Fruit fly (Drosophila melanogaster) whole organism, embryonic: Measurements from ENCODE around the gene CG15537.
A peak's percentile ranks its signal among the peaks of the same experiment; 100 is the strongest.

Source experiments
- B-H2 ChIP-seq: fragments of 200-800 bp; sonication (Bioruptor generic); optimal IDR thresholded peaks from 2 replicates; lab custom pipeline; 2018; ENCODE audit warnings: missing biosample characterization, mild to moderate bottlenecking, missing genetic modification characterization
- CG10366 ChIP-seq: fragments of 200-800 bp; sonication (Bioruptor generic); IDR thresholded peaks from 2 replicates; pipeline ENCODE4 v1.3.6; 2022; ENCODE audit warnings: missing biosample characterization, missing genetic modification characterization
- CG11093 ChIP-seq: fragments of 200-800 bp; sonication (Bioruptor generic); IDR thresholded peaks from 3 replicates; pipeline ENCODE4 v1.3.6; 2022; ENCODE audit warnings: missing biosample characterization, missing genetic modification characterization
- CG12155 ChIP-seq: fragments of 200-800 bp; sonication (Bioruptor generic); optimal IDR thresholded peaks from 3 replicates; lab custom pipeline; 2016; ENCODE audit warnings: missing biosample characterization, missing genetic modification characterization
- CG12659 ChIP-seq: fragments of 200-800 bp; sonication (Bioruptor generic); optimal IDR thresholded peaks from 3 replicates; lab custom pipeline; 2017; ENCODE audit warnings: mild to moderate bottlenecking, missing biosample characterization, missing genetic modification reagents, missing genetic modification characterization
- CG12744 ChIP-seq: fragments of 200-800 bp; sonication (Bioruptor generic); optimal IDR thresholded peaks from 2 replicates; lab custom pipeline; 2016; ENCODE audit warnings: missing biosample characterization, missing genetic modification characterization
- CG13296 ChIP-seq: fragments of 200-800 bp; sonication (Bioruptor generic); optimal IDR thresholded peaks from 3 replicates; lab custom pipeline; 2018; ENCODE audit warnings: missing biosample characterization, mild to moderate bottlenecking, missing genetic modification characterization
- CG14860 ChIP-seq: fragments of 200-800 bp; sonication (Bioruptor generic); IDR thresholded peaks from 3 replicates; pipeline ENCODE4 v1.3.6; 2022; ENCODE audit warnings: missing biosample characterization, missing genetic modification characterization; ENCODE audit not compliant: partially characterized antibody
- CG31224 ChIP-seq: fragments of 200-800 bp; sonication (Bioruptor generic); IDR thresholded peaks from 2 replicates; pipeline ENCODE4 v1.3.6; 2022; ENCODE audit warnings: missing biosample characterization, missing genetic modification characterization
- CG34224 ChIP-seq: fragments of 200-800 bp; sonication (Bioruptor generic); IDR thresholded peaks from 3 replicates; pipeline ENCODE4 v1.3.6; 2022; ENCODE audit warnings: missing biosample characterization, missing genetic modification characterization; ENCODE audit not compliant: partially characterized antibody
- CG3847 ChIP-seq: fragments of 200-800 bp; sonication (Bioruptor generic); IDR thresholded peaks from 2 replicates; pipeline ENCODE4 v1.3.6; 2022; ENCODE audit warnings: missing biosample characterization, missing genetic modification characterization
- CG3995 ChIP-seq: fragments of 200-800 bp; sonication (Bioruptor generic); optimal IDR thresholded peaks from 3 replicates; lab custom pipeline; 2016; ENCODE audit warnings: missing biosample characterization, missing genetic modification characterization
- CG4404 ChIP-seq: fragments of 200-800 bp; sonication (Bioruptor generic); IDR thresholded peaks from 2 replicates; pipeline ENCODE4 v1.3.6; 2022; ENCODE audit warnings: missing biosample characterization, missing genetic modification characterization
- CG6683 ChIP-seq: fragments of 200-800 bp; sonication (Bioruptor generic); optimal IDR thresholded peaks from 2 replicates; lab custom pipeline; 2017; ENCODE audit warnings: missing biosample characterization, mild to moderate bottlenecking, missing genetic modification characterization, missing genetic modification reagents
- CG7745 ChIP-seq: fragments of 200-800 bp; sonication (Bioruptor generic); optimal IDR thresholded peaks from 2 replicates; lab custom pipeline; 2018; ENCODE audit warnings: missing biosample characterization, mild to moderate bottlenecking, missing genetic modification characterization, moderate library complexity
- CG8478 ChIP-seq: fragments of >200 bp; optimal IDR thresholded peaks from 2 replicates; lab custom pipeline; 2018
- CG9215 ChIP-seq: fragments of 200-800 bp; sonication (Bioruptor generic); IDR thresholded peaks from 2 replicates; pipeline ENCODE4 v1.3.6; 2022; ENCODE audit warnings: missing biosample characterization, missing genetic modification characterization
- CTCF ChIP-seq: fragments of 200-800 bp; sonication (Bioruptor generic); optimal IDR thresholded peaks from 2 replicates; lab custom pipeline; 2017; ENCODE audit warnings: missing biosample characterization, mild to moderate bottlenecking, missing genetic modification characterization, moderate library complexity
- CkIIα-i1 ChIP-seq: fragments of 200-800 bp; sonication (Bioruptor generic); IDR thresholded peaks from 2 replicates; pipeline ENCODE4 v1.3.6; 2022; ENCODE audit warnings: missing biosample characterization, missing genetic modification characterization
- CrebB ChIP-seq: fragments of 200-800 bp; sonication (Bioruptor generic); optimal IDR thresholded peaks from 3 replicates; lab custom pipeline; 2018; ENCODE audit warnings: missing biosample characterization, mild to moderate bottlenecking, missing genetic modification characterization
- Doc3 ChIP-seq: fragments of 200-800 bp; sonication (Bioruptor generic); IDR thresholded peaks from 3 replicates; pipeline ENCODE4 v1.3.6; 2022; ENCODE audit warnings: missing biosample characterization, missing genetic modification characterization; ENCODE audit not compliant: partially characterized antibody
- Elba2 ChIP-seq: fragments of 200-800 bp; sonication (Bioruptor generic); optimal IDR thresholded peaks from 3 replicates; lab custom pipeline; 2016; ENCODE audit warnings: missing biosample characterization, missing genetic modification characterization
- Ets97D ChIP-seq: fragments of 200-800 bp; sonication (Bioruptor generic); optimal IDR thresholded peaks from 3 replicates; lab custom pipeline; 2016; ENCODE audit warnings: missing biosample characterization, missing genetic modification characterization
- Gug ChIP-seq: fragments of 200-800 bp; sonication (Bioruptor generic); IDR thresholded peaks from 4 replicates; pipeline ENCODE4 v1.3.6; 2022; ENCODE audit warnings: missing biosample characterization, missing genetic modification characterization
- HLHmδ ChIP-seq: fragments of 200-800 bp; sonication (Bioruptor generic); optimal IDR thresholded peaks from 2 replicates; lab custom pipeline; 2018; ENCODE audit warnings: missing biosample characterization, mild to moderate bottlenecking, missing genetic modification characterization, moderate library complexity
- Hmr ChIP-seq: fragments of 200-800 bp; sonication (Bioruptor generic); optimal IDR thresholded peaks from 3 replicates; lab custom pipeline; 2017; ENCODE audit warnings: mild to moderate bottlenecking, missing biosample characterization, missing genetic modification reagents, missing genetic modification characterization
- Med ChIP-seq: fragments of 200-800 bp; sonication (Bioruptor generic); peaks from one replicate; lab custom pipeline; 2016; ENCODE audit warnings: missing biosample characterization, missing genetic modification characterization, mild to moderate bottlenecking, inconsistent platforms, moderate library complexity
- NC2β ChIP-seq: fragments of 200-800 bp; sonication (Bioruptor generic); optimal IDR thresholded peaks from 2 replicates; lab custom pipeline; 2016; ENCODE audit warnings: missing biosample characterization, missing genetic modification characterization
- Nf-YC ChIP-seq: fragments of 200-800 bp; optimal IDR thresholded peaks from 3 replicates; lab custom pipeline; 2019; ENCODE audit warnings: missing biosample characterization, mild to moderate bottlenecking, missing genetic modification characterization, moderate library complexity
- Side ChIP-seq: fragments of 200-800 bp; sonication (Bioruptor generic); optimal IDR thresholded peaks from 2 replicates; lab custom pipeline; 2016; ENCODE audit warnings: missing biosample characterization, missing genetic modification characterization
- Sox100B ChIP-seq: fragments of 200-800 bp; sonication (Bioruptor generic); optimal IDR thresholded peaks from 3 replicates; lab custom pipeline; 2018; ENCODE audit warnings: missing biosample characterization, mild to moderate bottlenecking, missing genetic modification characterization
- Sox102F ChIP-seq: fragments of 200-800 bp; sonication (Bioruptor generic); optimal IDR thresholded peaks from 2 replicates; lab custom pipeline; 2018; ENCODE audit warnings: missing biosample characterization, mild to moderate bottlenecking, missing genetic modification characterization, moderate library complexity
- Sry-β ChIP-seq: fragments of 200-800 bp; sonication (Bioruptor generic); optimal IDR thresholded peaks from 2 replicates; lab custom pipeline; 2018; ENCODE audit warnings: missing biosample characterization, mild to moderate bottlenecking, missing genetic modification characterization, moderate library complexity
- Tbp ChIP-seq: fragments of >200 bp; optimal IDR thresholded peaks from 2 replicates; lab custom pipeline; 2018; ENCODE audit warnings: missing biosample characterization, missing genetic modification characterization
- Xrp1 ChIP-seq: fragments of 200-800 bp; sonication (Bioruptor generic); IDR thresholded peaks from 2 replicates; pipeline ENCODE4 v1.3.6; 2022; ENCODE audit warnings: missing biosample characterization, missing genetic modification characterization
- YL-1 ChIP-seq: fragments of 200-800 bp; sonication (Bioruptor generic); optimal IDR thresholded peaks from 3 replicates; lab custom pipeline; 2017; ENCODE audit warnings: missing biosample characterization, mild to moderate bottlenecking, missing genetic modification characterization
- bowl ChIP-seq: fragments of 200-800 bp; sonication (Bioruptor generic); IDR thresholded peaks from 2 replicates; pipeline ENCODE4 v1.3.6; 2022; ENCODE audit warnings: missing biosample characterization, missing genetic modification characterization
- exex ChIP-seq: fragments of 200-800 bp; sonication (Bioruptor generic); optimal IDR thresholded peaks from 4 replicates; lab custom pipeline; 2018; ENCODE audit warnings: missing biosample characterization, mild to moderate bottlenecking, missing genetic modification characterization, moderate library complexity
- fd96Cb ChIP-seq: fragments of 200-800 bp; sonication (Bioruptor generic); optimal IDR thresholded peaks from 2 replicates; lab custom pipeline; 2018; ENCODE audit warnings: missing biosample characterization, mild to moderate bottlenecking, missing genetic modification characterization, moderate library complexity
- gcm ChIP-seq: fragments of 200-800 bp; sonication (Bioruptor generic); optimal IDR thresholded peaks from 2 replicates; lab custom pipeline; 2019; ENCODE audit warnings: missing biosample characterization, mild to moderate bottlenecking, missing genetic modification characterization, moderate library complexity
- ham ChIP-seq: fragments of 200-800 bp; sonication (Bioruptor generic); IDR thresholded peaks from 2 replicates; pipeline ENCODE4 v1.3.6; 2022; ENCODE audit warnings: missing biosample characterization, missing genetic modification characterization
- her ChIP-seq: fragments of 200-800 bp; sonication (Bioruptor generic); optimal IDR thresholded peaks from 2 replicates; lab custom pipeline; 2016; ENCODE audit warnings: missing biosample characterization, missing genetic modification characterization
- ind ChIP-seq: fragments of 200-800 bp; sonication (Bioruptor generic); optimal IDR thresholded peaks from 3 replicates; lab custom pipeline; 2016; ENCODE audit warnings: missing biosample characterization, missing genetic modification characterization
- maf-S ChIP-seq: fragments of 200-800 bp; sonication (Bioruptor generic); optimal IDR thresholded peaks from 2 replicates; lab custom pipeline; 2016; ENCODE audit warnings: missing biosample characterization, missing genetic modification characterization
- mam ChIP-seq: fragments of 200-800 bp; sonication (Bioruptor generic); optimal IDR thresholded peaks from 3 replicates; lab custom pipeline; 2016; ENCODE audit warnings: missing biosample characterization, missing genetic modification characterization
- mirr ChIP-seq: fragments of 200-800 bp; sonication (Bioruptor generic); optimal IDR thresholded peaks from 3 replicates; lab custom pipeline; 2018; ENCODE audit warnings: missing biosample characterization, mild to moderate bottlenecking, missing genetic modification characterization
- psq ChIP-seq: fragments of 200-800 bp; sonication (Bioruptor generic); optimal IDR thresholded peaks from 2 replicates; lab custom pipeline; 2017; ENCODE audit warnings: missing biosample characterization, missing genetic modification characterization
- sisA ChIP-seq: fragments of 200-800 bp; sonication (Bioruptor generic); IDR thresholded peaks from 2 replicates; pipeline ENCODE4 v1.3.6; 2022; ENCODE audit warnings: missing biosample characterization, missing genetic modification characterization
- slbo ChIP-seq: fragments of 200-800 bp; sonication (Bioruptor generic); IDR thresholded peaks from 2 replicates; pipeline ENCODE4 v1.3.6; 2022; ENCODE audit warnings: missing biosample characterization, missing genetic modification characterization
- tna ChIP-seq: fragments of 200-800 bp; sonication (Bioruptor generic); IDR thresholded peaks from 2 replicates; pipeline ENCODE4 v1.3.6; 2022; ENCODE audit warnings: missing biosample characterization, missing genetic modification characterization; ENCODE audit not compliant: partially characterized antibody
- tup ChIP-seq: fragments of 200-800 bp; sonication (Bioruptor generic); optimal IDR thresholded peaks from 2 replicates; lab custom pipeline; 2016; ENCODE audit warnings: missing biosample characterization, mild to moderate bottlenecking, missing genetic modification characterization, moderate library complexity
- yki ChIP-seq: fragments of >200 bp; optimal IDR thresholded peaks from 3 replicates; lab custom pipeline; 2018

The CG15537 gene

DNA sequence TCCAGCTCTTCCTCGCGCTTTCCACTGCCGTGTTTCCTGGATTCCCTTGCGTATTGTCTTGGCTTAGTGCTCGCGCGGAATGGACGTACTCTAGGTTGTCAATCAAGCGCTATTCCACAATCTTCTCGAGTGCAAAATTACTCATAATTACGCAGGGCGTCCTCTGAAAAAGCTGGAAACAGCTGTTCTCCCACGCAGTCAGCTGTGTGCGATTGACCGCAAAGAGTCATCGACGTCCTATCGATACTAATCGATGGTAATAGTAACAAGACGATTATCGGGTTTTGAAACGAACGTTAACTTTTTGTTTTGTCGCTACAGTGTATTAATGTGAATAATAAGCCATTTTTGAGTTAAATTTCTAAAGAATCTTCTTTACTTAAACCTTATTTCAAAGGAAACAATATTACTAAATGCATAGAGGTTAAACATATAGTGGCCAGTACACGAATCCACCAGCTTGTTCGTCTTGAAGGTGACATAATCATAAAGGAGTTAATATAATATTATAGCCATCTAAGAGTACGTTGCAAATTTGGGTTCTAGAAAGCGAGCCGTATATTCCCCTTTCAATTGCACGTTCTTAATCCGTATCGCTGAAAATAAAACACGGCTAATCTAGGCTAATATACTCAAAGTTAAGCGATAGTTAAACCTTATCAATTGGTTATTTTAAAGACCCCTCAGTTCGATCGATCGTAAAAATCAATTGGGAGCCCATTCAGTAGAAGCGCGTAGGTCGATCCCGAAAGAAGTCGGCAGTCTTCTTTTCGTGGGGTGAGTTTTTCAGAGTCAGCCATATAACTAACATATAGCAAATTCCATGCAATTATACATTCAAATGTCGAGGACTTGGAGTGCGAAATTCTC is 15.9 kb upstream of the CG15537 start, which contains the start of the genes CG2224 and CDase (continued):
- TF ChIP-seq CG34224 (GFP tag; lab: Robert Waterston, UW) (peak; percentile 98), Elba2 (no peak), Gug (GFP tag; lab: Robert Waterston, UW) (no peak), Xrp1 (no peak), fd96Cb (tag; lab: Kevin White, UChicago) (no peak), Side (no peak), CG9215 (GFP tag; lab: Robert Waterston, UW) (no peak), Sry-β (GFP tag; lab: Kevin White, UChicago) (no peak), Doc3 (GFP tag; lab: Robert Waterston, UW) (peak; percentile 88), CG4404 (GFP tag; lab: Robert Waterston, UW) (no peak), HLHmδ (no peak), CG12155 (no peak), CG31224 (GFP tag; lab: Robert Waterston, UW) (no peak), mam (GFP tag; lab: Kevin White, UChicago) (no peak), Ets97D (GFP tag; lab: Kevin White, UChicago) (no peak), Sox100B (no peak), CG6683 (GFP tag; lab: Kevin White, UChicago) (no peak), maf-S (GFP tag; lab: Kevin White, UChicago) (no peak), Med (peak; percentile 73), sisA (GFP tag; lab: Robert Waterston, UW) (no peak), YL-1 (GFP tag; lab: Kevin White, UChicago) (no peak), exex (peak; percentile 71), CTCF (GFP tag; lab: Kevin White, UChicago) (peak; percentile 28), CG3995 (no peak), psq (no peak), gcm (GFP tag; lab: Kevin White, UChicago) (no peak), CG3847 (GFP tag; lab: Robert Waterston, UW) (no peak), CG12744 (GFP tag; lab: Kevin White, UChicago) (no peak), CG14860 (peak; percentile 89), CG7745 (tag; lab: Kevin White, UChicago) (no peak), CG8478 (no peak), tna (peak; percentile 91), yki (lab: Kevin White, UChicago) (no peak), CG10366 (GFP tag; lab: Robert Waterston, UW) (no peak), Hmr (GFP tag; lab: Kevin White, UChicago) (no peak), ham (GFP tag; lab: Robert Waterston, UW) (no peak), CG12659 (GFP tag; lab: Kevin White, UChicago) (no peak), slbo (GFP tag; lab: Robert Waterston, UW) (no peak), Nf-YC (tag; lab: Kevin White, UChicago) (no peak), mirr (no peak), CkIIα-i1 (GFP tag; lab: Robert Waterston, UW) (no peak), CG11093 (GFP tag; lab: Robert Waterston, UW) (no peak), B-H2 (GFP tag; lab: Kevin White, UChicago) (no peak), CG13296 (GFP tag; lab: Kevin White, UChicago) (no peak), bowl (GFP tag; lab: Robert Waterston, UW) (no peak), ind (GFP tag; lab: Kevin White, UChicago) (no peak), NC2β (GFP tag; lab: Kevin White, UChicago) (no peak), her (GFP tag; lab: Kevin White, UChicago) (peak; percentile 98), Sox102F (GFP tag; lab: Kevin White, UChicago) (no peak), Tbp (no peak), CrebB (tag; lab: Kevin White, UChicago) (peak; percentile 3), tup (GFP tag; lab: Kevin White, UChicago) (no peak)
